Fruit fly (Drosophila melanogaster) whole organism, embryonic: ENCODE measurements around the gene brm.

Experiments
- Bdp1 ChIP-seq: fragments of 200-800 bp; sonication (Bioruptor generic); optimal IDR thresholded peaks from 3 replicates; lab custom pipeline; 2016; ENCODE audit warnings: missing biosample characterization, missing genetic modification characterization
- C15 ChIP-seq: fragments of 200-800 bp; sonication (Bioruptor generic); IDR thresholded peaks from 3 replicates; pipeline ENCODE4 v1.3.6; 2022; ENCODE audit warnings: missing biosample characterization, missing genetic modification characterization
- CG10147 ChIP-seq: fragments of 200-800 bp; sonication (Bioruptor generic); optimal IDR thresholded peaks from 2 replicates; lab custom pipeline; 2019; ENCODE audit warnings: missing biosample characterization, mild to moderate bottlenecking, missing genetic modification characterization, moderate library complexity
- CG11093 ChIP-seq: fragments of 200-800 bp; sonication (Bioruptor generic); IDR thresholded peaks from 3 replicates; pipeline ENCODE4 v1.3.6; 2022; ENCODE audit warnings: missing biosample characterization, missing genetic modification characterization
- CG13287 ChIP-seq: fragments of 200-800 bp; sonication (Bioruptor generic); IDR thresholded peaks from 2 replicates; pipeline ENCODE4 v1.3.6; 2022; ENCODE audit warnings: missing biosample characterization, missing genetic modification characterization; ENCODE audit not compliant: partially characterized antibody
- CG13775 ChIP-seq: fragments of 200-800 bp; sonication (Bioruptor generic); optimal IDR thresholded peaks from 3 replicates; lab custom pipeline; 2017; ENCODE audit warnings: missing biosample characterization, mild to moderate bottlenecking, missing genetic modification characterization
- CG1602 ChIP-seq: fragments of 200-800 bp; sonication (Bioruptor generic); optimal IDR thresholded peaks from 3 replicates; lab custom pipeline; 2016; ENCODE audit warnings: missing biosample characterization, missing genetic modification characterization
- CG16815 ChIP-seq: fragments of 200-800 bp; sonication (Bioruptor generic); optimal IDR thresholded peaks from 3 replicates; lab custom pipeline; 2017; ENCODE audit warnings: missing biosample characterization, mild to moderate bottlenecking, missing genetic modification characterization
- CG18619 ChIP-seq: fragments of 200-800 bp; sonication (Bioruptor generic); optimal IDR thresholded peaks from 3 replicates; lab custom pipeline; 2017; ENCODE audit warnings: missing biosample characterization, mild to moderate bottlenecking, missing genetic modification characterization
- CG2202 ChIP-seq: fragments of 200-800 bp; sonication (Bioruptor generic); optimal IDR thresholded peaks from 2 replicates; lab custom pipeline; 2018; ENCODE audit warnings: missing biosample characterization, mild to moderate bottlenecking, missing genetic modification characterization
- CG2712 ChIP-seq: fragments of 200-800 bp; optimal IDR thresholded peaks from 3 replicates; lab custom pipeline; 2019; ENCODE audit warnings: missing biosample characterization, mild to moderate bottlenecking, missing genetic modification characterization, moderate library complexity
- CG33557 ChIP-seq: fragments of 200-800 bp; sonication (Bioruptor generic); optimal IDR thresholded peaks from 2 replicates; lab custom pipeline; 2019; ENCODE audit warnings: missing biosample characterization, mild to moderate bottlenecking, missing genetic modification characterization, moderate library complexity
- CG8359 ChIP-seq: fragments of 200-800 bp; sonication (Bioruptor generic); optimal IDR thresholded peaks from 2 replicates; lab custom pipeline; 2017; ENCODE audit warnings: missing biosample characterization, mild to moderate bottlenecking, missing genetic modification characterization, borderline replicate concordance
- CG8478 ChIP-seq: fragments of >200 bp; optimal IDR thresholded peaks from 2 replicates; lab custom pipeline; 2018
- CG9727 ChIP-seq: fragments of 200-800 bp; sonication (Bioruptor generic); optimal IDR thresholded peaks from 3 replicates; lab custom pipeline; 2017; ENCODE audit warnings: missing biosample characterization, mild to moderate bottlenecking, missing genetic modification characterization
- CkIIα-i1 ChIP-seq: fragments of 200-800 bp; sonication (Bioruptor generic); IDR thresholded peaks from 2 replicates; pipeline ENCODE4 v1.3.6; 2022; ENCODE audit warnings: missing biosample characterization, missing genetic modification characterization
- D19A ChIP-seq: fragments of 200-800 bp; optimal IDR thresholded peaks from 3 replicates; lab custom pipeline; 2019; ENCODE audit warnings: missing biosample characterization, mild to moderate bottlenecking, missing genetic modification characterization, moderate library complexity
- D19B ChIP-seq: fragments of 200-800 bp; sonication (Bioruptor generic); optimal IDR thresholded peaks from 2 replicates; lab custom pipeline; 2017; ENCODE audit warnings: missing biosample characterization, mild to moderate bottlenecking, missing genetic modification characterization
- Dll ChIP-seq: fragments of 200-800 bp; sonication (Bioruptor generic); IDR thresholded peaks from 4 replicates; pipeline ENCODE4 v1.3.6; 2022; ENCODE audit warnings: missing biosample characterization, missing genetic modification characterization; ENCODE audit not compliant: partially characterized antibody
- Doc2 ChIP-seq: fragments of 200-800 bp; sonication (Bioruptor generic); IDR thresholded peaks from 2 replicates; pipeline ENCODE4 v1.3.6; 2022; ENCODE audit warnings: missing biosample characterization, missing genetic modification characterization
- Elba2 ChIP-seq: fragments of 200-800 bp; sonication (Bioruptor generic); optimal IDR thresholded peaks from 3 replicates; lab custom pipeline; 2016; ENCODE audit warnings: missing biosample characterization, missing genetic modification characterization
- Ets65A ChIP-seq: fragments of 200-800 bp; sonication (Bioruptor generic); peaks from one replicate; lab custom pipeline; 2016; ENCODE audit warnings: missing biosample characterization, missing genetic modification characterization
- HLH4C ChIP-seq: fragments of 200-800 bp; sonication (Bioruptor generic); IDR thresholded peaks from 3 replicates; pipeline ENCODE4 v1.3.6; 2022; ENCODE audit warnings: missing biosample characterization, missing genetic modification characterization; ENCODE audit not compliant: partially characterized antibody
- Hey ChIP-seq: fragments of 200-800 bp; sonication (Bioruptor generic); optimal IDR thresholded peaks from 3 replicates; lab custom pipeline; 2018; ENCODE audit warnings: missing biosample characterization, mild to moderate bottlenecking, missing genetic modification characterization
- MESR4 ChIP-seq: fragments of 200-800 bp; sonication (Bioruptor generic); optimal IDR thresholded peaks from 2 replicates; lab custom pipeline; 2018; ENCODE audit warnings: missing biosample characterization, mild to moderate bottlenecking, missing genetic modification characterization, moderate library complexity
- Ravus ChIP-seq: fragments of 200-800 bp; sonication (Bioruptor generic); IDR thresholded peaks from 2 replicates; pipeline ENCODE4 v1.3.6; 2022; ENCODE audit warnings: missing biosample characterization, missing genetic modification characterization
- Stat92E ChIP-seq, 3 experiments: fragments of >200 bp in 2 of 3; fragments of 200-800 bp in 1 of 3; sonication (Bioruptor generic) in 1 of 3; optimal IDR thresholded peaks; 2 replicates each; lab custom pipeline; 2017 to 2019; ENCODE audit warnings: missing biosample characterization in 3 of 3, missing genetic modification characterization in 3 of 3, mild to moderate bottlenecking in 1 of 3, moderate library complexity in 1 of 3
- YL-1 ChIP-seq: fragments of 200-800 bp; sonication (Bioruptor generic); optimal IDR thresholded peaks from 3 replicates; lab custom pipeline; 2017; ENCODE audit warnings: missing biosample characterization, mild to moderate bottlenecking, missing genetic modification characterization
- amos ChIP-seq: fragments of 200-800 bp; sonication (Bioruptor generic); IDR thresholded peaks from 2 replicates; pipeline ENCODE4 v1.3.6; 2022; ENCODE audit warnings: missing biosample characterization, missing genetic modification characterization; ENCODE audit not compliant: partially characterized antibody
- ap ChIP-seq: fragments of 200-800 bp; sonication (Bioruptor generic); IDR thresholded peaks from 2 replicates; pipeline ENCODE4 v1.3.6; 2022; ENCODE audit warnings: missing biosample characterization, missing genetic modification characterization
- caup ChIP-seq: fragments of 200-800 bp; sonication (Bioruptor generic); optimal IDR thresholded peaks from 3 replicates; lab custom pipeline; 2017; ENCODE audit warnings: missing biosample characterization, mild to moderate bottlenecking, missing genetic modification characterization, moderate library complexity; ENCODE audit not compliant: severe bottlenecking
- chif ChIP-seq, 2 experiments: fragments of 200-800 bp; sonication (Bioruptor generic); optimal IDR thresholded peaks; 3 replicates each; lab custom pipeline; 2016; ENCODE audit warnings: missing biosample characterization in 2 of 2, missing genetic modification characterization in 2 of 2
- chinmo ChIP-seq: fragments of 200-800 bp; sonication (Bioruptor generic); IDR thresholded peaks from 4 replicates; pipeline ENCODE4 v1.3.6; 2022; ENCODE audit warnings: missing biosample characterization, missing genetic modification characterization; ENCODE audit not compliant: partially characterized antibody
- chm ChIP-seq: fragments of 200-800 bp; sonication (Bioruptor generic); IDR thresholded peaks from 2 replicates; pipeline ENCODE4 v1.3.6; 2022; ENCODE audit warnings: missing biosample characterization, missing genetic modification characterization
- croc ChIP-seq: fragments of 200-800 bp; sonication (Bioruptor generic); conservative IDR thresholded peaks from 3 replicates; pipeline ENCODE4 v1.3.6; 2022; ENCODE audit warnings: missing biosample characterization, missing genetic modification characterization
- crol ChIP-seq: fragments of 200-800 bp; sonication (Bioruptor generic); IDR thresholded peaks from 2 replicates; pipeline ENCODE4 v1.3.6; 2022; ENCODE audit warnings: missing biosample characterization, missing genetic modification characterization
- fd64A ChIP-seq: fragments of 200-800 bp; sonication (Bioruptor generic); optimal IDR thresholded peaks from 3 replicates; lab custom pipeline; 2018; ENCODE audit warnings: missing biosample characterization, mild to moderate bottlenecking, missing genetic modification characterization
- gem ChIP-seq: fragments of 200-800 bp; sonication (Bioruptor generic); optimal IDR thresholded peaks from 2 replicates; lab custom pipeline; 2019; ENCODE audit warnings: missing biosample characterization, mild to moderate bottlenecking, missing genetic modification characterization, moderate library complexity
- her ChIP-seq: fragments of 200-800 bp; sonication (Bioruptor generic); optimal IDR thresholded peaks from 2 replicates; lab custom pipeline; 2016; ENCODE audit warnings: missing biosample characterization, missing genetic modification characterization
- jigr1 ChIP-seq: fragments of 200-800 bp; sonication (Bioruptor generic); IDR thresholded peaks from 3 replicates; pipeline ENCODE4 v1.3.6; 2022; ENCODE audit warnings: missing biosample characterization, missing genetic modification characterization
- kni ChIP-seq: fragments of 200-800 bp; sonication (Bioruptor generic); optimal IDR thresholded peaks from 3 replicates; lab custom pipeline; 2017; ENCODE audit warnings: mild to moderate bottlenecking, missing biosample characterization, missing genetic modification reagents, missing genetic modification characterization
- lmd ChIP-seq: fragments of 200-800 bp; sonication (Bioruptor generic); IDR thresholded peaks from 2 replicates; pipeline ENCODE4 v1.3.6; 2022; ENCODE audit warnings: missing biosample characterization, missing genetic modification characterization
- mld ChIP-seq: fragments of 200-800 bp; sonication (Bioruptor generic); IDR thresholded peaks from 3 replicates; pipeline ENCODE4 v1.3.6; 2022; ENCODE audit warnings: missing biosample characterization, missing genetic modification characterization; ENCODE audit not compliant: partially characterized antibody
- oc ChIP-seq: fragments of 200-800 bp; sonication (Bioruptor generic); optimal IDR thresholded peaks from 2 replicates; lab custom pipeline; 2018; ENCODE audit warnings: missing biosample characterization, mild to moderate bottlenecking, missing genetic modification characterization, moderate library complexity
- org-1 ChIP-seq: fragments of 200-800 bp; sonication (Bioruptor generic); optimal IDR thresholded peaks from 2 replicates; lab custom pipeline; 2017; ENCODE audit warnings: missing biosample characterization, missing genetic modification characterization
- pros ChIP-seq: fragments of 200-800 bp; sonication (Bioruptor generic); optimal IDR thresholded peaks from 3 replicates; lab custom pipeline; 2019; ENCODE audit warnings: missing biosample characterization, mild to moderate bottlenecking, missing genetic modification characterization, moderate library complexity
- sens-2 ChIP-seq: fragments of 200-800 bp; sonication (Bioruptor generic); IDR thresholded peaks from 2 replicates; pipeline ENCODE4 v1.3.6; 2022; ENCODE audit warnings: missing biosample characterization, missing genetic modification characterization
- twi ChIP-seq: fragments of 200-800 bp; optimal IDR thresholded peaks from 2 replicates; lab custom pipeline; 2019; ENCODE audit warnings: missing biosample characterization, mild to moderate bottlenecking, missing genetic modification characterization, moderate library complexity
- usp ChIP-seq: fragments of >200 bp; optimal IDR thresholded peaks from 2 replicates; lab custom pipeline; 2017; ENCODE audit warnings: missing biosample characterization, missing genetic modification characterization

The brm gene

dm6 chr3L:16023020-16023648, 40.5 kb upstream of the brm start, which contains the start of gene Notum (continued):
- TF ChIP-seq CG16815 (no peak), lmd (GFP tag; lab: Robert Waterston, UW) (no peak), org-1 (GFP tag; lab: Kevin White, UChicago) (no peak), chm (GFP tag; lab: Robert Waterston, UW) (0 out of 2 replicates have a peak, but pooled peaks have one; percentile 37), CG13287 (GFP tag; lab: Robert Waterston, UW) (peak; percentile 15; the same call in 1 of the 2 replicates), Doc2 (GFP tag; lab: Robert Waterston, UW) (no peak), CG33557 (GFP tag; lab: Kevin White, UChicago) (no peak), pros (GFP tag; lab: Kevin White, UChicago) (no peak), Stat92E (GFP tag; optimal IDR thresholded peaks at IDR 0.05; lab: Kevin White, UChicago) (peak in 1 of 3 experiments; percentile 63), Dll (peak; percentile 51; the same call in 3 of the 4 replicates), CkIIα-i1 (no peak), D19B (GFP tag; lab: Kevin White, UChicago) (no peak), YL-1 (GFP tag; lab: Kevin White, UChicago) (no peak), jigr1 (GFP tag; lab: Robert Waterston, UW) (no peak), CG9727 (peak; percentile 2), oc (peak; percentile 34), C15 (GFP tag; lab: Robert Waterston, UW) (no peak), gem (tag; lab: Kevin White, UChicago) (no peak), caup (GFP tag; lab: Kevin White, UChicago) (peak; percentile 0), croc (GFP tag; lab: Robert Waterston, UW) (no peak), ap (no peak), Bdp1 (GFP tag; lab: Kevin White, UChicago) (no peak), CG8359 (GFP tag; lab: Kevin White, UChicago) (no peak), chif (GFP tag; optimal IDR thresholded peaks at IDR 0.05; lab: Kevin White, UChicago) (no peak), Hey (tag; lab: Kevin White, UChicago) (no peak), crol (GFP tag; lab: Robert Waterston, UW) (0 out of 2 replicates have a peak, but pooled peaks have one; percentile 20), Ravus (GFP tag; lab: Robert Waterston, UW) (no peak), CG1602 (GFP tag; lab: Kevin White, UChicago) (no peak), CG13775 (GFP tag; lab: Kevin White, UChicago) (no peak), fd64A (GFP tag; lab: Kevin White, UChicago) (no peak), kni (GFP tag; lab: Kevin White, UChicago) (peak; percentile 34), chinmo (0 out of 4 replicates have a peak, but pooled peaks have one; percentile 70), usp (GFP tag; lab: Kevin White, UChicago) (no peak), CG11093 (GFP tag; lab: Robert Waterston, UW) (no peak), CG8478 (lab: Kevin White, UChicago) (no peak), CG2202 (tag; lab: Kevin White, UChicago) (no peak), sens-2 (GFP tag; lab: Robert Waterston, UW) (no peak), HLH4C (no peak), Elba2 (GFP tag; lab: Kevin White, UChicago) (no peak), amos (peak; percentile 38; the same call in 1 of the 2 replicates), CG10147 (no peak), D19A (no peak), MESR4 (GFP tag; lab: Kevin White, UChicago) (no peak), mld (GFP tag; lab: Robert Waterston, UW) (no peak), twi (tag; lab: Kevin White, UChicago) (no peak), CG18619 (GFP tag; lab: Kevin White, UChicago) (no peak), her (GFP tag; lab: Kevin White, UChicago) (no peak), CG2712 (tag; lab: Kevin White, UChicago) (peak; percentile 9), Ets65A (GFP tag; lab: Kevin White, UChicago) (peak; percentile 92)
